Fruit fly (Drosophila melanogaster): Measurements from ENCODE around the gene RpS28-like.

Gene RpS28-like

dm6 chr2L:9459372-9460091 lies 22.9 kb downstream of the RpS28-like start:
- peak; percentile 11 for TF ChIP-seq CG11617 (GFP tag; optimal IDR thresholded peaks at IDR 0.05)
- TF ChIP-seq bab1 (GFP tag; optimal IDR thresholded peaks at IDR 0.05) = no peak
- peak; percentile 35 for TF ChIP-seq CG7045 (GFP tag; optimal IDR thresholded peaks at IDR 0.05)
- no peak for TF ChIP-seq Mnt (GFP tag; optimal IDR thresholded peaks at IDR 0.05)
- no peak for TF ChIP-seq CG14711 (tag; optimal IDR thresholded peaks at IDR 0.05)
- peak; percentile 30 for TF ChIP-seq tj (GFP tag; optimal IDR thresholded peaks at IDR 0.05)
- peak; percentile 91 for TF ChIP-seq kay (GFP tag; ENCODE audit: borderline replicate concordance)

- TF ChIP-seq CG14711 (tag; optimal IDR thresholded peaks at IDR 0.05) = no peak
- TF ChIP-seq CG5204 (GFP tag; optimal IDR thresholded peaks at IDR 0.05) = no peak
- no peak for TF ChIP-seq bab1 (GFP tag; optimal IDR thresholded peaks at IDR 0.05)
- TF ChIP-seq CG12768 (GFP tag; optimal IDR thresholded peaks at IDR 0.05) = no peak
- no peak for TF ChIP-seq CG7045 (GFP tag; optimal IDR thresholded peaks at IDR 0.05)
- TF ChIP-seq Clk (GFP tag; optimal IDR thresholded peaks at IDR 0.05) = no peak
- TF ChIP-seq CG11617 (GFP tag; optimal IDR thresholded peaks at IDR 0.05) = no peak
- no peak for TF ChIP-seq tj (GFP tag; optimal IDR thresholded peaks at IDR 0.05)
- TF ChIP-seq cic (GFP tag; optimal IDR thresholded peaks at IDR 0.05) = no peak
- TF ChIP-seq Mnt (GFP tag; optimal IDR thresholded peaks at IDR 0.05) = no peak
- no peak for TF ChIP-seq cnc (optimal IDR thresholded peaks at IDR 0.05)
- TF ChIP-seq Hr96 (GFP tag; optimal IDR thresholded peaks at IDR 0.05) = no peak
- TF ChIP-seq Crg-1 (GFP tag; optimal IDR thresholded peaks at IDR 0.05) = no peak
- no peak for TF ChIP-seq CG1620 (GFP tag; optimal IDR thresholded peaks at IDR 0.05)
Measured at dm6 chr2L:9460092-9460473, 23.5 kb downstream of the RpS28-like start.

dm6 chr2L:9464455-9465063 lies 28.0 kb downstream of the RpS28-like start:
- no peak for TF ChIP-seq cic (GFP tag; optimal IDR thresholded peaks at IDR 0.05)
- no peak for TF ChIP-seq Clk (GFP tag; optimal IDR thresholded peaks at IDR 0.05)
- TF ChIP-seq CG12768 (GFP tag; optimal IDR thresholded peaks at IDR 0.05) = no peak

- no peak for TF ChIP-seq tj (GFP tag; optimal IDR thresholded peaks at IDR 0.05)
- no peak for TF ChIP-seq CG14711 (tag; optimal IDR thresholded peaks at IDR 0.05)
- no peak for TF ChIP-seq Crg-1 (GFP tag; optimal IDR thresholded peaks at IDR 0.05)
- TF ChIP-seq Mnt (GFP tag; optimal IDR thresholded peaks at IDR 0.05) = no peak
- no peak for TF ChIP-seq CG7101 (tag; optimal IDR thresholded peaks at IDR 0.05)
- no peak for TF ChIP-seq Hr96 (GFP tag; optimal IDR thresholded peaks at IDR 0.05)
- TF ChIP-seq ovo (GFP tag; optimal IDR thresholded peaks at IDR 0.05) = no peak
- TF ChIP-seq CG1620 (GFP tag; optimal IDR thresholded peaks at IDR 0.05) = no peak
- no peak for TF ChIP-seq bab1 (GFP tag; optimal IDR thresholded peaks at IDR 0.05)
- TF ChIP-seq CG5204 (GFP tag; optimal IDR thresholded peaks at IDR 0.05) = no peak
- TF ChIP-seq toe (GFP tag; optimal IDR thresholded peaks at IDR 0.05) = no peak
- no peak for TF ChIP-seq CG11617 (GFP tag; optimal IDR thresholded peaks at IDR 0.05)
- no peak for TF ChIP-seq pad (GFP tag; optimal IDR thresholded peaks at IDR 0.05)
- TF ChIP-seq cnc (optimal IDR thresholded peaks at IDR 0.05) = no peak
Measured at dm6 chr2L:9467392-9467791, 30.8 kb downstream of the RpS28-like start.
